Worm (Caenorhabditis elegans) whole organism, L1 larva: ENCODE measurements around the gene Y45G5AM.5.

Experiments used
- C04F5.9 ChIP-seq: sonication (generic microtip); optimal IDR thresholded peaks from 2 replicates; lab custom pipeline; 2016; ENCODE audit warnings: missing genetic modification characterization, missing compliant biosample characterization
- C16A3.4 ChIP-seq: fragments of 150-350 bp; optimal IDR thresholded peaks from 2 replicates; lab custom pipeline; 2014; ENCODE audit warnings: missing biosample characterization, missing genetic modification characterization
- F16B12.6 ChIP-seq: fragments of 150-350 bp; optimal IDR thresholded peaks from 2 replicates; lab custom pipeline; 2014; ENCODE audit warnings: missing biosample characterization, missing genetic modification characterization
- Y116A8C.19 ChIP-seq: sonication (generic microtip); optimal IDR thresholded peaks from 2 replicates; lab custom pipeline; 2016; ENCODE audit warnings: missing compliant biosample characterization, missing genetic modification characterization, borderline replicate concordance
- alr-1 ChIP-seq: fragments of 200-800 bp; sonication (Bioruptor generic); optimal IDR thresholded peaks from 2 replicates; lab custom pipeline; 2018; ENCODE audit warnings: borderline replicate concordance, mild to moderate bottlenecking, missing genetic modification characterization, missing compliant biosample characterization
- aly-2 ChIP-seq: fragments of 150-350 bp; optimal IDR thresholded peaks from 2 replicates; lab custom pipeline; 2014; ENCODE audit warnings: missing biosample characterization, missing genetic modification characterization
- ama-1 ChIP-seq: fragments of 150-350 bp; optimal IDR thresholded peaks from 2 replicates; lab custom pipeline; 2014
- blmp-1 ChIP-seq: fragments of 150-350 bp; optimal IDR thresholded peaks from 2 replicates; lab custom pipeline; 2014; ENCODE audit warnings: missing biosample characterization, missing genetic modification characterization
- ceh-63 ChIP-seq: fragments of 200-800 bp; sonication (Bioruptor generic); optimal IDR thresholded peaks from 2 replicates; lab custom pipeline; 2018; ENCODE audit warnings: mild to moderate bottlenecking, missing genetic modification characterization, missing compliant biosample characterization
- ceh-8 ChIP-seq: fragments of 200-800 bp; sonication (Bioruptor generic); optimal IDR thresholded peaks from 2 replicates; lab custom pipeline; 2018; ENCODE audit warnings: mild to moderate bottlenecking, missing genetic modification characterization, moderate library complexity, missing compliant biosample characterization
- efl-1 ChIP-seq, 4 experiments: fragments of 150-350 bp; optimal IDR thresholded peaks in 3 of 4; peaks in 1 of 4; 1 replicate in 1 of 4; 2 replicates in 3 of 4; lab custom pipeline; 2014; ENCODE audit warnings: missing biosample characterization in 2 of 4, missing genetic modification characterization in 2 of 4, missing genetic modification reagents in 2 of 4
- egl-13 ChIP-seq: sonication (generic microtip); optimal IDR thresholded peaks from 2 replicates; lab custom pipeline; 2016; ENCODE audit warnings: missing genotype, missing genetic modification reagents, missing genetic modification characterization, missing compliant biosample characterization
- fkh-10 ChIP-seq: sonication (generic microtip); optimal IDR thresholded peaks from 2 replicates; lab custom pipeline; 2017; ENCODE audit warnings: missing biosample characterization, missing genetic modification reagents, missing genetic modification characterization
- fos-1 ChIP-seq: fragments of 150-350 bp; optimal IDR thresholded peaks from 2 replicates; lab custom pipeline; 2014; ENCODE audit warnings: missing biosample characterization, missing genetic modification characterization
- isw-1 ChIP-seq: fragments of 200-800 bp; sonication (Bioruptor generic); IDR thresholded peaks from 2 replicates; pipeline ENCODE4 v1.3.6; 2022; ENCODE audit warnings: missing genetic modification characterization, missing compliant biosample characterization
- lin-35 ChIP-seq, 2 experiments: fragments of 150-350 bp; optimal IDR thresholded peaks; 2 replicates each; lab custom pipeline; 2014; ENCODE audit warnings: missing biosample characterization in 2 of 2, missing genetic modification characterization in 2 of 2, missing genetic modification reagents in 2 of 2
- lir-3 ChIP-seq: sonication (generic microtip); optimal IDR thresholded peaks from 2 replicates; lab custom pipeline; 2016; ENCODE audit warnings: mild to moderate bottlenecking, missing genetic modification characterization, moderate library complexity, missing compliant biosample characterization; ENCODE audit not compliant: poor library complexity
- lsy-2 ChIP-seq, 2 experiments: fragments of 150-350 bp; optimal IDR thresholded peaks; 2 replicates each; lab custom pipeline; 2014; ENCODE audit warnings: missing biosample characterization in 2 of 2, missing genetic modification characterization in 2 of 2
- mef-2 ChIP-seq: fragments of 150-350 bp; optimal IDR thresholded peaks from 2 replicates; lab custom pipeline; 2014; ENCODE audit warnings: missing biosample characterization, missing genetic modification characterization
- mep-1 ChIP-seq: fragments of 150-350 bp; optimal IDR thresholded peaks from 2 replicates; lab custom pipeline; 2014; ENCODE audit warnings: missing biosample characterization, missing genetic modification characterization
- nhr-12 ChIP-seq: sonication (generic microtip); optimal IDR thresholded peaks from 2 replicates; lab custom pipeline; 2017; ENCODE audit warnings: missing biosample characterization, missing genetic modification characterization
- nhr-20 ChIP-seq: sonication (generic microtip); optimal IDR thresholded peaks from 2 replicates; lab custom pipeline; 2016; ENCODE audit warnings: mild to moderate bottlenecking, missing genetic modification characterization, missing compliant biosample characterization
- nhr-28 ChIP-seq: fragments of 150-350 bp; optimal IDR thresholded peaks from 2 replicates; lab custom pipeline; 2014; ENCODE audit warnings: missing biosample characterization, missing genetic modification characterization
- nhr-76 ChIP-seq: sonication (generic microtip); optimal IDR thresholded peaks from 2 replicates; lab custom pipeline; 2017; ENCODE audit warnings: missing biosample characterization, missing genetic modification characterization
- nhr-77 ChIP-seq: fragments of 150-350 bp; optimal IDR thresholded peaks from 2 replicates; lab custom pipeline; 2014; ENCODE audit warnings: missing biosample characterization, missing genetic modification characterization
- nhr-84 ChIP-seq: sonication (generic microtip); optimal IDR thresholded peaks from 2 replicates; lab custom pipeline; 2017; ENCODE audit warnings: missing biosample characterization, missing genetic modification characterization
- nhr-85 ChIP-seq: sonication (generic microtip); peaks from one replicate; lab custom pipeline; 2016; ENCODE audit warnings: missing genetic modification characterization, inconsistent platforms, missing compliant biosample characterization
- pag-3 ChIP-seq: sonication (generic microtip); optimal IDR thresholded peaks from 2 replicates; lab custom pipeline; 2017; ENCODE audit warnings: missing genetic modification characterization, mild to moderate bottlenecking, missing compliant biosample characterization, antibody characterized with exemption, borderline replicate concordance; ENCODE audit not compliant: insufficient read depth
- pax-3 ChIP-seq: fragments of 200-800 bp; sonication (Bioruptor generic); optimal IDR thresholded peaks from 2 replicates; lab custom pipeline; 2018; ENCODE audit warnings: mild to moderate bottlenecking, missing genetic modification characterization, moderate library complexity, missing compliant biosample characterization
- pqm-1 ChIP-seq: sonication (generic microtip); optimal IDR thresholded peaks from 3 replicates; lab custom pipeline; 2017; ENCODE audit warnings: missing biosample characterization, missing genetic modification characterization
- rnt-1 ChIP-seq: sonication (generic microtip); optimal IDR thresholded peaks from 2 replicates; lab custom pipeline; 2016; ENCODE audit warnings: mild to moderate bottlenecking, missing genetic modification characterization, moderate library complexity, missing compliant biosample characterization
- skn-1 ChIP-seq: fragments of 150-350 bp; optimal IDR thresholded peaks from 2 replicates; lab custom pipeline; 2014; ENCODE audit warnings: missing biosample characterization, missing genetic modification characterization
- snpc-4 ChIP-seq: fragments of 150-350 bp; optimal IDR thresholded peaks from 2 replicates; lab custom pipeline; 2014; ENCODE audit warnings: missing biosample characterization, missing genetic modification characterization
- snu-23 ChIP-seq: sonication (generic microtip); optimal IDR thresholded peaks from 2 replicates; lab custom pipeline; 2016; ENCODE audit warnings: missing genetic modification characterization, missing compliant biosample characterization
- sup-37 ChIP-seq: fragments of 200-800 bp; sonication (Bioruptor generic); optimal IDR thresholded peaks from 2 replicates; lab custom pipeline; 2018; ENCODE audit warnings: mild to moderate bottlenecking, missing genetic modification characterization, missing compliant biosample characterization
- unc-62 ChIP-seq: fragments of 150-350 bp; optimal IDR thresholded peaks from 2 replicates; lab custom pipeline; 2014; ENCODE audit warnings: missing biosample characterization, missing genetic modification reagents, missing genetic modification characterization
- unc-86 ChIP-seq: sonication (generic microtip); optimal IDR thresholded peaks from 2 replicates; lab custom pipeline; 2016; ENCODE audit warnings: missing genetic modification characterization, missing compliant biosample characterization
- unc-98 ChIP-seq: fragments of 200-800 bp; sonication (Bioruptor generic); IDR thresholded peaks from 2 replicates; pipeline ENCODE4 v1.3.6; 2022; ENCODE audit warnings: missing genetic modification characterization, missing compliant biosample characterization
- vab-15 ChIP-seq: sonication (generic microtip); optimal IDR thresholded peaks from 2 replicates; lab custom pipeline; 2017; ENCODE audit warnings: missing genotype, mild to moderate bottlenecking, missing genetic modification characterization, missing compliant biosample characterization
- xbp-1 ChIP-seq: sonication (generic microtip); optimal IDR thresholded peaks from 2 replicates; lab custom pipeline; 2016; ENCODE audit warnings: missing genetic modification characterization, missing compliant biosample characterization
- zag-1 ChIP-seq: fragments of 150-350 bp; optimal IDR thresholded peaks from 2 replicates; lab custom pipeline; 2014; ENCODE audit warnings: missing biosample characterization, missing genetic modification characterization
- zip-4 ChIP-seq: fragments of 200-800 bp; sonication (Bioruptor generic); optimal IDR thresholded peaks from 2 replicates; lab custom pipeline; 2018; ENCODE audit warnings: mild to moderate bottlenecking, missing genetic modification characterization, moderate library complexity, missing compliant biosample characterization
- ztf-4 ChIP-seq: fragments of 150-350 bp; optimal IDR thresholded peaks from 2 replicates; lab custom pipeline; 2014; ENCODE audit warnings: missing biosample characterization, missing genetic modification characterization

The Y45G5AM.5 gene

DNA sequence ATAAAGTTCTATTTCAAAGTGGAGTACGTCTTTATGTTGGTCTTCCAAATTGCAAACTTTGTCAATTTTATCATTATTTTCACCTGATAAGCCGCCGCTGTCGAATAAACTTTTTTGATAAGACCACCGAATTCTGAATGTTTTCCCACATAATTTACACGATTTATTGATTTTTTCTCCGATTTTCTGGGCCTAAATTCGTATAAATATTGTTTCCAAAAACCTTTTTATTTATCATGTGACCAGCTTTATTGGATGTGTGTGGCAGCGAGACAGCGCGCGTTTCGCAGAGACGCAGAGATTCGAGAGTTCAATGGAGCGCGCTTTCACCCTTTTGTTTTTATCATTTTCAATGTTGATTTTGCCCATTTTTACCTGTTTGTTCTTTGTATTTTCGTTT, 17.2 kb upstream of the Y45G5AM.5 start (continued):
- peak; percentile 93 for TF ChIP-seq snu-23
- TF ChIP-seq lsy-2 (tag; optimal IDR thresholded peaks at IDR 0.05; lab: Kevin White, UChicago), result peak; percentile 85 to 91
- TF ChIP-seq nhr-28 (tag; lab: Kevin White, UChicago), result no peak
- TF ChIP-seq C16A3.4 (tag; lab: Kevin White, UChicago), result peak; percentile 32
- peak; percentile 76 for TF ChIP-seq sup-37 (GFP tag; lab: Kevin White, UChicago)
- no peak for TF ChIP-seq unc-98 (GFP tag; lab: Robert Waterston, UW)
- TF ChIP-seq nhr-76, result no peak
- TF ChIP-seq unc-86 (tag; lab: Kevin White, UChicago), result peak; percentile 86
- TF ChIP-seq ceh-63, result no peak
- TF ChIP-seq snpc-4 (tag; lab: Kevin White, UChicago), result peak; percentile 85
- TF ChIP-seq nhr-84, result no peak
- TF ChIP-seq zag-1 (tag; lab: Kevin White, UChicago), result no peak
- TF ChIP-seq lin-35 (GFP tag; optimal IDR thresholded peaks at IDR 0.05; lab: Kevin White, UChicago), result peak; percentile 81 to 86
- TF ChIP-seq fos-1 (tag; lab: Kevin White, UChicago), result peak; percentile 59
- TF ChIP-seq rnt-1, result peak; percentile 89
- peak; percentile 89 for TF ChIP-seq skn-1
- TF ChIP-seq zip-4, result peak; percentile 5
- TF ChIP-seq blmp-1 (tag; lab: Kevin White, UChicago), result peak; percentile 70
- TF ChIP-seq pag-3 (tag; lab: Kevin White, UChicago), result peak; percentile 92
- peak; percentile 89 for TF ChIP-seq xbp-1 (tag; lab: Kevin White, UChicago)
- no peak for TF ChIP-seq alr-1
- TF ChIP-seq pqm-1 (tag; lab: Kevin White, UChicago), result peak; percentile 82
- TF ChIP-seq nhr-85 (tag; lab: Kevin White, UChicago), result peak; percentile 91
- TF ChIP-seq egl-13 (tag; lab: Kevin White, UChicago), result peak; percentile 61
- TF ChIP-seq mep-1 (tag; lab: Kevin White, UChicago), result peak; percentile 96
- no peak for TF ChIP-seq C04F5.9
- peak; percentile 71 for TF ChIP-seq vab-15 (tag; lab: Kevin White, UChicago)
- peak; percentile 83 for TF ChIP-seq isw-1 (GFP tag; lab: Robert Waterston, UW)
- TF ChIP-seq mef-2 (tag; lab: Kevin White, UChicago), result peak; percentile 61
- peak; percentile 67 for TF ChIP-seq ztf-4 (tag; lab: Kevin White, UChicago)
- peak; percentile 74 for TF ChIP-seq pax-3 (tag; lab: Kevin White, UChicago)
- TF ChIP-seq F16B12.6, result peak; percentile 42
- peak; percentile 84 to 85 for TF ChIP-seq efl-1 (optimal IDR thresholded peaks at IDR 0.05; lab: Kevin White, UChicago)
- peak; percentile 77 to 97 for TF ChIP-seq efl-1 (GFP tag; optimal IDR thresholded peaks at IDR 0.05 in 1 of 2; lab: Kevin White, UChicago)
- TF ChIP-seq ama-1 (lab: Kevin White, UChicago), result no peak
- no peak for TF ChIP-seq aly-2 (tag; lab: Kevin White, UChicago)
- peak; percentile 86 for TF ChIP-seq ceh-8
- TF ChIP-seq nhr-20 (tag; lab: Kevin White, UChicago), result peak; percentile 96
- TF ChIP-seq lir-3 (tag; lab: Kevin White, UChicago), result no peak
- peak; percentile 22 for TF ChIP-seq fkh-10 (GFP tag; lab: Kevin White, UChicago)
- peak; percentile 44 for TF ChIP-seq nhr-77

DNA sequence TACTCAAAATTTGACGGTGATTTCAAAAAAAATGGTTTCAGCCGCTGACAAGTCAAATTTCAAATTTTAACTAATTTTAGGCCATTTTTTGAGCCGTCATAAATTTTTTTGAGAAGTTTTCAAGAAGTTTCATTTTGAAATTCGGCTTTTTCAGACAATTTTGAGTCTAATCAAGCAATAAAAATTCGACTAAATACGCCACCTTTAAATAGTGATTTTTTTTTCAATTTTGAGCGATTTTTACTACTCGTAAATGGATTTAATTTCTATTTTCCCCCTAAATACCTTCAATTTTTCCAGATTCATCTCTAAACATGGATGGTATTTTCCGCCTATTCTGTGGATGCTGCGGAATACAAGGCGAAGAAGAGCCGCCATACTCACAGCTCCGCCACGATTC, 16.0 kb upstream of the Y45G5AM.5 start, which contains the start of gene Y45G5AL.1:
Y45G5AL.1 (plus strand) TSS at position 301 of the 400 bp plus-strand sequence.
- TF ChIP-seq egl-13 (tag; lab: Kevin White, UChicago) (no peak), unc-62 (GFP tag; lab: Kevin White, UChicago) (no peak), nhr-12 (tag; lab: Kevin White, UChicago) (no peak), Y116A8C.19 (tag; lab: Kevin White, UChicago) (no peak), mep-1 (tag; lab: Kevin White, UChicago) (no peak)
